Fruit fly (Drosophila melanogaster) whole organism: ENCODE results near the gene beta-PheRS.

Source experiments
- CG8478 ChIP-seq: fragments of >200 bp; optimal IDR thresholded peaks from 2 replicates; lab custom pipeline; 2018; ENCODE audit warnings: inconsistent platforms
- Dll ChIP-seq: fragments of >200 bp; optimal IDR thresholded peaks from 2 replicates; lab custom pipeline; 2017
- pan ChIP-seq: fragments of >200 bp; optimal IDR thresholded peaks from 2 replicates; lab custom pipeline; 2017
- psq ChIP-seq: fragments of >200 bp; optimal IDR thresholded peaks from 2 replicates; lab custom pipeline; 2017
- usp ChIP-seq: fragments of >200 bp; optimal IDR thresholded peaks from 2 replicates; lab custom pipeline; 2017; ENCODE audit warnings: missing biosample characterization, missing genetic modification characterization, mixed read lengths

DNA sequence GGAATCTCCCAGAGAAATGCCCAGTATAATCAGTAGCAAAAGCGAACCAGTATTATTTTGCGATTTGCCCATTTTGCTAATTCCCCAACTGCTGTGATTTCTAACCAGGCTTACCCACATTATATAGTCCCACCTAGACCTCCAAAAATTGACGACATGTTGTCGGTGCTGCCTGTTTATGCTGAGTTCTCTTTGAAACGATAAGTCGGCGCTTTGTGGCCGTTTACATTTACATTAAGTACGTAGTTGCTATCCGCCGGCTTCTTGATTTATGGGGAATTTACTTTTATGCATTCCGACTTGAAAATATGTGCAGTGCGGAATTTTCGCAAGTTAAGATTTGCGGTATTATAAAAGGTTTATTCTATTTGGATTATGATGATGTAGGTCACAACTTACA is 41.8 kb upstream of the beta-PheRS start, which contains the start of gene CG5715:
- TF ChIP-seq pan (no peak), CG8478 (lab: Kevin White, UChicago) (no peak), usp (GFP tag; lab: Kevin White, UChicago) (no peak), psq (lab: Kevin White, UChicago) (no peak), Dll (lab: Kevin White, UChicago) (no peak)
